Worm (Caenorhabditis elegans) whole organism, early embryonic: ENCODE results near the gene F01F1.2.

Source experiments
- B0310.2 ChIP-seq: sonication (generic microtip); optimal IDR thresholded peaks from 2 replicates; lab custom pipeline; 2016; ENCODE audit warnings: mild to moderate bottlenecking, missing genetic modification characterization, missing compliant biosample characterization
- F13C5.2 ChIP-seq: sonication (generic microtip); optimal IDR thresholded peaks from 2 replicates; lab custom pipeline; 2017; ENCODE audit warnings: mild to moderate bottlenecking, missing genetic modification characterization, inconsistent platforms, missing compliant biosample characterization
- aly-1 ChIP-seq: sonication (generic microtip); optimal IDR thresholded peaks from 2 replicates; lab custom pipeline; 2016; ENCODE audit warnings: missing genetic modification characterization, missing compliant biosample characterization
- ama-1 ChIP-seq: fragments of 150-350 bp; optimal IDR thresholded peaks from 2 replicates; lab custom pipeline; 2014
- ceh-13 ChIP-seq: fragments of 200-800 bp; sonication (Bioruptor generic); optimal IDR thresholded peaks from 2 replicates; lab custom pipeline; 2018; ENCODE audit warnings: mild to moderate bottlenecking, missing genetic modification characterization, missing compliant biosample characterization
- ceh-36 ChIP-seq: sonication (generic microtip); optimal IDR thresholded peaks from 2 replicates; lab custom pipeline; 2016; ENCODE audit warnings: missing genetic modification characterization, inconsistent platforms, missing compliant biosample characterization
- ets-7 ChIP-seq: sonication (generic microtip); optimal IDR thresholded peaks from 2 replicates; lab custom pipeline; 2016; ENCODE audit warnings: missing genotype, missing genetic modification characterization, missing compliant biosample characterization
- flt-1 ChIP-seq: fragments of 200-800 bp; sonication (Bioruptor generic); IDR thresholded peaks from 2 replicates; pipeline ENCODE4 v1.3.6; 2022; ENCODE audit warnings: missing genetic modification characterization, missing compliant biosample characterization
- hmbx-1 ChIP-seq: sonication (generic microtip); optimal IDR thresholded peaks from 2 replicates; lab custom pipeline; 2016; ENCODE audit warnings: mild to moderate bottlenecking, missing genetic modification characterization, missing compliant biosample characterization
- hmg-4 ChIP-seq: fragments of 200-800 bp; sonication (Bioruptor generic); optimal IDR thresholded peaks from 2 replicates; lab custom pipeline; 2018; ENCODE audit warnings: mild to moderate bottlenecking, missing genetic modification characterization, missing compliant biosample characterization
- hnd-1 ChIP-seq: sonication (generic microtip); optimal IDR thresholded peaks from 2 replicates; lab custom pipeline; 2016; ENCODE audit warnings: missing genetic modification characterization, missing compliant biosample characterization
- pes-1 ChIP-seq: fragments of 200-800 bp; sonication (Bioruptor generic); IDR thresholded peaks from 2 replicates; pipeline ENCODE4 v1.3.6; 2022; ENCODE audit warnings: missing genetic modification reagents, missing genetic modification characterization, missing compliant biosample characterization
- scrt-1 ChIP-seq: fragments of 200-800 bp; sonication (Bioruptor generic); IDR thresholded peaks from 2 replicates; pipeline ENCODE4 v1.3.6; 2022; ENCODE audit warnings: missing genetic modification characterization, missing compliant biosample characterization
- sea-1 ChIP-seq: fragments of 200-800 bp; sonication (Bioruptor generic); conservative IDR thresholded peaks from 2 replicates; pipeline ENCODE4 v1.3.6; 2022; ENCODE audit warnings: missing genetic modification characterization, missing compliant biosample characterization
- tbx-11 ChIP-seq: fragments of 200-800 bp; sonication (Bioruptor generic); IDR thresholded peaks from 2 replicates; pipeline ENCODE4 v1.3.6; 2022; ENCODE audit warnings: missing genetic modification characterization, missing compliant biosample characterization
- tbx-37 ChIP-seq: fragments of 200-800 bp; sonication (Bioruptor generic); conservative IDR thresholded peaks from 2 replicates; pipeline ENCODE4 v1.3.6; 2022; ENCODE audit warnings: missing genetic modification reagents, missing genetic modification characterization, missing compliant biosample characterization
- tra-4 ChIP-seq: sonication (generic microtip); optimal IDR thresholded peaks from 2 replicates; lab custom pipeline; 2017; ENCODE audit warnings: missing genetic modification characterization, missing compliant biosample characterization

The F01F1.2 gene

DNA sequence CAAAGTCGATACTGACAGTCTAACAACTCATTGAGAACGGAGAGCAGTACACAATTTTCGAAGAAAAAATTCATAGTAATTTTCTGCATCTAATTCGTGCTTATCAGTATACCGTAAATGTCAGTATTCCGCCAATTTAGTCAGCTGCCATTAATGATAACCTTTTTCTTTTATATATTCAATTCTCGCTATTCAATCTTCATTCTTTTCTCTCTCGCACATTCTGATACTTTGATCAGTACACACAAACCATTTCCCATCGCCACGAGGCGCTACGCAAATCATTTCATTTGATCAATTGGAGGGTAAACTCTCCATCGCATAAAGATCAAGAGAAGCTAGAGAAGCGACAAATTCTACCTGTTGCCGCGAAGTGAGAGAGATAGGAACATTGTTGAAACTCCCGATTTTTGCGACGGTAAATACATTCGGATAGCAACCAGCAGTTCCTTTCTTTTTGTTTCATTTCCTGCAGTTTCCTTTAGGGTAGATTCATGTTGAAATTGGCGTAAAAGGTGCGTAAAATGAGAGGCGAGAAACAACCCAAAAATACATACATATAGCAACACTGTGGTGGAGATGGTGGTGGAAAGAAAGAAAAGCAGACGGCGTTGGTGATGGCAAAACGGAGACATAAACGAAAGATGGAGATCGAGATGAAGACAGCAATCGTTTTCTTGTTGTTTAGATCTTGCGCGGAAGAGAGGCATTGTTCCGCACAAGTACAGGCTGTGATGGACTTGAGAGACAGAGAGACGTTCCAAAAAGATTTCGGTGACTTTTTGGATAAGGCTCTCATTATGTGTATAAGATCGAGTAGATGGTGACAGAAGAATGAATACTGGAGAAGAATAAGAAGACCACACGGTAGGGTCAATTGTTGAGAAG, 40.0 kb upstream of the F01F1.2 start:
- TF ChIP-seq F13C5.2 (tag; lab: Kevin White, UChicago): no peak
- TF ChIP-seq tbx-37 (GFP tag; lab: Robert Waterston, UW): no peak
- no peak for TF ChIP-seq ama-1
- TF ChIP-seq flt-1 (GFP tag; lab: Robert Waterston, UW): no peak
- no peak for TF ChIP-seq hnd-1 (tag; lab: Kevin White, UChicago)
- no peak for TF ChIP-seq sea-1
- TF ChIP-seq pes-1 (GFP tag; lab: Robert Waterston, UW): no peak

DNA sequence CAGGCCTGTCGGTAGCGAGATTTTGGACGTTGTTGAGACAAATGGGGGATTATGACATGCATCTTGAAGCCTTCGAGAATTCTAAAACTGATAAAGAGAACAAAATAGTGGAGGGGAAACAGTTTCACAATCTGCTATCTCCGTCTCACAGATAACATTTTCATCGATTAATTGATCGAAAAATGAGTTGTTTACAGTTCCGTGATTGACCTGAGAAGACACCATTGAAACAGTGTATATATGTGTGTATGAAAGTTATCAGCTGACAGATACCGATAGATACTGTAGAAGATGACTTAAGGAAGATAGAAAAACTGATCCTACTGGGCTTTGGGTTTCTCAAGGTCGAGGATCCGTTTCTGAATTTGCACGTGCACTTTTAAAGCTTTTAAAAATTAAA, 39.2 kb upstream of the F01F1.2 start:
- no peak for TF ChIP-seq hnd-1 (tag; lab: Kevin White, UChicago)
- no peak for TF ChIP-seq flt-1 (GFP tag; lab: Robert Waterston, UW)
- TF ChIP-seq ets-7: no peak
- TF ChIP-seq ceh-13 (GFP tag; lab: Kevin White, UChicago): no peak
- TF ChIP-seq hmg-4 (GFP tag; lab: Kevin White, UChicago): no peak
- TF ChIP-seq hmbx-1 (tag; lab: Kevin White, UChicago): no peak
- no peak for TF ChIP-seq sea-1
- no peak for TF ChIP-seq ama-1
- no peak for TF ChIP-seq pes-1 (GFP tag; lab: Robert Waterston, UW)

DNA sequence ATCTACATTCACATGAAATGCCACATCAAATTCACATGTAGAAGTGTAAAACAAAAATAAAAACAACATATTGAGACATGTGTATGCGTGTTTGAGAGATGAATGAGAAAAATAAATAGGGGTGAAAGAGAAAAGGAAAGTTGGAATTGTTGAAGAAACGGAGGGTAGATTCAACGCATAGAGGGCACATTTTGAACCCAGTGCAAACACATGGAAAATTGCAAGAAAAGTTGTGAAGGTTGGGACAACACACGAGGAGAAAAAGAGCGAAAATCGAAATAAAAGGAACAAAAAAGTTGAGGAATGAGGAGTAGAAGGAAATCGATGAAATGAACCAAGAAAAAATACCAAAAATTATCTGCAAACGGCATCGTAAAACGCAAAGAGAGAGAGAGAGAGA, 38.8 kb upstream of the F01F1.2 start:
- TF ChIP-seq hnd-1 (tag; lab: Kevin White, UChicago) (no peak), scrt-1 (GFP tag; lab: Robert Waterston, UW) (no peak), hmg-4 (GFP tag; lab: Kevin White, UChicago) (no peak), tra-4 (tag; lab: Kevin White, UChicago) (no peak), B0310.2 (tag; lab: Kevin White, UChicago) (no peak), ceh-13 (GFP tag; lab: Kevin White, UChicago) (no peak), ceh-36 (tag; lab: Kevin White, UChicago) (no peak), tbx-37 (GFP tag; lab: Robert Waterston, UW) (no peak), F13C5.2 (tag; lab: Kevin White, UChicago) (no peak), flt-1 (GFP tag; lab: Robert Waterston, UW) (no peak), ama-1 (no peak), ets-7 (no peak), aly-1 (tag; lab: Kevin White, UChicago) (no peak), sea-1 (no peak), hmbx-1 (tag; lab: Kevin White, UChicago) (no peak), pes-1 (GFP tag; lab: Robert Waterston, UW) (no peak), tbx-11 (no peak)

DNA sequence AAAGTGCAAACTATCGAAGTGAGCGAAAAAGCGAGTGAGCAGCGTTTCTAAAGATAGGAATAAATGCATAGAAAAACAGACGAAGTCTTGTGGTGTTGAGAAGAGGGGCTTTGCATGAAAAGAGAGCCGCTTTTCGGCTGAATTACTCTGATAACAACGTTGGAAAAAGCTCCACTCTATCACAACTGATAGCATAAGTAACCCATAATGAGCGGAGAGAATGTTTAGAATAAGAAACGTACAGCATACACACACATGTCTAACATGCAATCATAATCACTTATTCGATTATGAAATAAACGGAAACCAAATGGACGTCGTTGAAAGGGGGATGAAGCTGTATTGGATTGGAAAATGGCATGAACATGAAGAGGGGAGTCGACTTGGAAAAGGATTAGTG, 38.1 kb upstream of the F01F1.2 start:
- TF ChIP-seq F13C5.2 (tag; lab: Kevin White, UChicago) (no peak), tbx-11 (no peak), B0310.2 (tag; lab: Kevin White, UChicago) (no peak), scrt-1 (GFP tag; lab: Robert Waterston, UW) (no peak)

DNA sequence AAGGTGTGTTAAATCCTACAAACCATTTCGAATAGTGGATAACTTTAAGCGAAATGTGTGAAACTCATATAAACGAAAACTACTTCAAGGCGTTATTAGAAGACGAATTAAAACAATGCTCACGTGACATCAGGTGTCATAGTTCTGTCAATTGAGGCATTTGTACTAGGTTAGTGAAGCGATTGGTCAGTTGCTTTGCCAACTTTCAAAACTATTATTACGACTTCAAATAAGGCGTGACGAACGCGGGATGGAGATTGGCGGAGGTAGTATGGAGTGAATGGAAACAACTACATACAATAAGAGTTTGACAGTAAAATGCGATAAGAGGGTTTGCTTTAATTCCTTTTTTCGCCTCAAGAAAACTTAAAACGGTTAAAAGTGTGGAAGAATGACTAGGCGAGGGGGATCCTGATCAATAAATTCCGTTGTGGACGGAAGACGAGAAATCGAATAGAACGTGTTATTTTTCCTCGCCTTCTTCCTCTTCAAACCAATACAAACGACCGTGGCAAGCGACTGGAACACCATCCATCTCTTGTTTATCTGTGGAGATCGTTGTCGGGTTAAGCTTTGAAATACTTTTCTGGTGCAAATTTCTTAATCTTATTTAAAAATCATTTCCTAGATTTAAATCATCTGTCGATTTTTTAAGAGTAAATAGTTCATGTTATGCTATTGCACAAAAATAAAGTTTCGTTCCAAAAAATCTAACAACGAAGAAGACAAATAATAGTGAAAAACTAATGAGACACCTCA, 37.4 kb upstream of the F01F1.2 start:
- TF ChIP-seq pes-1 (GFP tag; lab: Robert Waterston, UW): no peak
- no peak for TF ChIP-seq flt-1 (GFP tag; lab: Robert Waterston, UW)
- TF ChIP-seq F13C5.2 (tag; lab: Kevin White, UChicago): no peak
- no peak for TF ChIP-seq tbx-37 (GFP tag; lab: Robert Waterston, UW)
- no peak for TF ChIP-seq hmg-4 (GFP tag; lab: Kevin White, UChicago)
- TF ChIP-seq scrt-1 (GFP tag; lab: Robert Waterston, UW): no peak
- no peak for TF ChIP-seq ceh-36 (tag; lab: Kevin White, UChicago)
- no peak for TF ChIP-seq hmbx-1 (tag; lab: Kevin White, UChicago)
- TF ChIP-seq sea-1: no peak

DNA sequence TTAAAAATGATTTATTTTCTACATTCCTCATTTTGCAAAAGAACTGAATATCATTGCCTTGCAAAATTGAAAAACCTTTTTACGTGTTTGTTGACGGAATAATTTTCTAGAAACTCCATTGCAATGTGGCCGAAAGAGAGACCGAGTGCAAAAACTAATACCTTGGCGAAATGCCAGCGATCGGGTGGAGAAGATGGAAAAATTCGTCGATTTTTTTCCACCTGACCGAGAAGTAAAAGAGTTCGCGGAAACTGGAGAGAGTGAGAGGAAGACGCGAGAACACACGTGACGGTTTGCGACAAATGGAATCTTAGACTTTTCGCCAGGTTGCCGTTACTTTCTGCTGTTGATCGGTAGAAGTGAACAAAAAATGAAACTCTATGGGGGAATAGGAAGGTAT, 36.7 kb upstream of the F01F1.2 start:
- no peak for TF ChIP-seq ceh-36 (tag; lab: Kevin White, UChicago)

DNA sequence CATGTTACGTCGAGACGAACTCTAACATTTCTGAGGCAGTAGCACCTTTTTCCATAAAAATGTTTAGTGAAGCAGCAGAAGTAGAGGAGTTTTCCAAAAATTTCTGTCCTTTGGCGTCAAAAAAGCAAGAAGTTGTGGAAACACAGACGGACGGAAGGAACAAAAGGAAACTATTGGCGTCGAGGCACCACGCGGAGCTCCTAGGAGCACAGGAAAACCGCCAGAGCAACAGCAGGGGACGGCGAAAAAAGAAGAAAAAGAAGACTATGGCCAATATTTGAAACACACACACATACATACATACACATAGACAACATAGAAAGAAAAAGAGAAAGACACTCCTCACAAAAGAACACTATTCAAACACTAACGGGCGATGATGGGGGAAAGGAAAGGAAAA, 35.4 kb upstream of the F01F1.2 start:
- TF ChIP-seq flt-1 (GFP tag; lab: Robert Waterston, UW) (no peak), tbx-11 (no peak), ceh-13 (GFP tag; lab: Kevin White, UChicago) (no peak), B0310.2 (tag; lab: Kevin White, UChicago) (no peak), pes-1 (GFP tag; lab: Robert Waterston, UW) (no peak), scrt-1 (GFP tag; lab: Robert Waterston, UW) (no peak), ets-7 (no peak)

DNA sequence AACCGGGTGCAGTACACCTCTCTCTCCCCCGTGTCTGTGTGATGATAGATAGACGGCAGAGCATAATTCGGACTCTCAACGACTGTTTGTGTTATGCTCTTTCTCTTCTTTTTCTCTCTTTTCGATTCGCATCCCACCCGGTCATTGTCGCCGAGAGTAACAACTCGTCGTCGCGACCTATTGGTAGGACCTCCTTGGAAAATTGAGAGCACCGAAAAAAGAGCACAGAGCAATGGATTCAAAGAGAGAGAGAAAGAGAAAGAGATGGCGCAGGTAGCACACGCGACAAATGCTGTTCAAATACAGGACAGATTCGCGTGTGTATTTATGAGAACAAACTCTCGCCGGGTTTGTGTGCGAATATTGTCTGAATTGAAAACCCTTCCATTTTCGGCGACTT, 34.7 kb upstream of the F01F1.2 start:
- peak; percentile 12 for TF ChIP-seq hmg-4 (GFP tag; lab: Kevin White, UChicago)
- TF ChIP-seq ama-1: no peak
